Fruit fly (Drosophila melanogaster) whole organism, embryonic: ENCODE results near the gene Rbfox1.

Experiments used
- Antp ChIP-seq: fragments of 200-800 bp; sonication (Bioruptor generic); optimal IDR thresholded peaks from 3 replicates; lab custom pipeline; 2016; ENCODE audit warnings: missing biosample characterization, missing genetic modification characterization
- B-H2 ChIP-seq: fragments of 200-800 bp; sonication (Bioruptor generic); optimal IDR thresholded peaks from 2 replicates; lab custom pipeline; 2018; ENCODE audit warnings: missing biosample characterization, mild to moderate bottlenecking, missing genetic modification characterization
- CG12219 ChIP-seq: fragments of 200-800 bp; sonication (Bioruptor generic); optimal IDR thresholded peaks from 3 replicates; lab custom pipeline; 2018; ENCODE audit warnings: missing biosample characterization, mild to moderate bottlenecking, missing genetic modification characterization
- CG1233 ChIP-seq: fragments of 200-800 bp; sonication (Bioruptor generic); optimal IDR thresholded peaks from 4 replicates; lab custom pipeline; 2018; ENCODE audit warnings: missing biosample characterization, mild to moderate bottlenecking, missing genetic modification characterization
- CG14710 ChIP-seq: fragments of 200-800 bp; sonication (Bioruptor generic); optimal IDR thresholded peaks from 3 replicates; lab custom pipeline; 2019; ENCODE audit warnings: missing biosample characterization, mild to moderate bottlenecking, missing genetic modification characterization, moderate library complexity
- CG17912 ChIP-seq: fragments of 200-800 bp; sonication (Bioruptor generic); optimal IDR thresholded peaks from 2 replicates; lab custom pipeline; 2018; ENCODE audit warnings: missing biosample characterization, mild to moderate bottlenecking, missing genetic modification characterization
- CG2202 ChIP-seq: fragments of 200-800 bp; sonication (Bioruptor generic); optimal IDR thresholded peaks from 2 replicates; lab custom pipeline; 2018; ENCODE audit warnings: missing biosample characterization, mild to moderate bottlenecking, missing genetic modification characterization
- CG30403 ChIP-seq: fragments of 200-800 bp; sonication (Bioruptor generic); optimal IDR thresholded peaks from 3 replicates; lab custom pipeline; 2016; ENCODE audit warnings: missing biosample characterization, missing genetic modification characterization
- CG3407 ChIP-seq: fragments of 200-800 bp; sonication (Bioruptor generic); optimal IDR thresholded peaks from 2 replicates; lab custom pipeline; 2018; ENCODE audit warnings: missing biosample characterization, mild to moderate bottlenecking, missing genetic modification characterization
- CG34376 ChIP-seq: fragments of 200-800 bp; sonication (Bioruptor generic); optimal IDR thresholded peaks from 2 replicates; lab custom pipeline; 2018; ENCODE audit warnings: missing biosample characterization, mild to moderate bottlenecking, missing genetic modification characterization
- CG3847 ChIP-seq: fragments of 200-800 bp; sonication (Bioruptor generic); IDR thresholded peaks from 2 replicates; pipeline ENCODE4 v1.3.6; 2022; ENCODE audit warnings: missing biosample characterization, missing genetic modification characterization
- CG6654 ChIP-seq: fragments of 200-800 bp; sonication (Bioruptor generic); optimal IDR thresholded peaks from 2 replicates; lab custom pipeline; 2017; ENCODE audit warnings: missing biosample characterization, mild to moderate bottlenecking, missing genetic modification characterization
- CG9437 ChIP-seq: fragments of 200-800 bp; sonication (Bioruptor generic); optimal IDR thresholded peaks from 2 replicates; lab custom pipeline; 2018; ENCODE audit warnings: missing biosample characterization, mild to moderate bottlenecking, missing genetic modification characterization
- D19A ChIP-seq: fragments of 200-800 bp; optimal IDR thresholded peaks from 3 replicates; lab custom pipeline; 2019; ENCODE audit warnings: missing biosample characterization, mild to moderate bottlenecking, missing genetic modification characterization, moderate library complexity
- Dad ChIP-seq: fragments of 200-800 bp; sonication (Bioruptor generic); optimal IDR thresholded peaks from 3 replicates; lab custom pipeline; 2016; ENCODE audit warnings: missing biosample characterization, missing genetic modification characterization
- Dbx ChIP-seq: fragments of 200-800 bp; sonication (Bioruptor generic); IDR thresholded peaks from 3 replicates; pipeline ENCODE4 v1.3.6; 2022; ENCODE audit warnings: missing biosample characterization, missing genetic modification characterization
- Dek ChIP-seq: fragments of 200-800 bp; sonication (Bioruptor generic); optimal IDR thresholded peaks from 3 replicates; lab custom pipeline; 2019; ENCODE audit warnings: missing biosample characterization, mild to moderate bottlenecking, missing genetic modification characterization, moderate library complexity
- Doc2 ChIP-seq: fragments of 200-800 bp; sonication (Bioruptor generic); IDR thresholded peaks from 2 replicates; pipeline ENCODE4 v1.3.6; 2022; ENCODE audit warnings: missing biosample characterization, missing genetic modification characterization
- Dref ChIP-seq: fragments of 200-800 bp; sonication (Bioruptor generic); IDR thresholded peaks from 2 replicates; pipeline ENCODE4 v1.3.6; 2022; ENCODE audit warnings: missing biosample characterization, missing genetic modification characterization
- ERR ChIP-seq: fragments of 200-800 bp; sonication (Bioruptor generic); optimal IDR thresholded peaks from 2 replicates; lab custom pipeline; 2016; ENCODE audit warnings: missing biosample characterization, missing genetic modification characterization
- Elba2 ChIP-seq: fragments of 200-800 bp; sonication (Bioruptor generic); optimal IDR thresholded peaks from 3 replicates; lab custom pipeline; 2016; ENCODE audit warnings: missing biosample characterization, missing genetic modification characterization
- H2.0 ChIP-seq: fragments of 200-800 bp; sonication (Bioruptor generic); IDR thresholded peaks from 2 replicates; pipeline ENCODE4 v1.3.6; 2022; ENCODE audit warnings: missing biosample characterization, missing genetic modification characterization
- HLH4C ChIP-seq: fragments of 200-800 bp; sonication (Bioruptor generic); IDR thresholded peaks from 3 replicates; pipeline ENCODE4 v1.3.6; 2022; ENCODE audit warnings: missing biosample characterization, missing genetic modification characterization; ENCODE audit not compliant: partially characterized antibody
- Hsf ChIP-seq: fragments of 200-800 bp; sonication (Bioruptor generic); optimal IDR thresholded peaks from 3 replicates; lab custom pipeline; 2016; ENCODE audit warnings: missing biosample characterization, missing genetic modification characterization
- Kr ChIP-seq: fragments of 200-800 bp; sonication (Bioruptor generic); optimal IDR thresholded peaks from 2 replicates; lab custom pipeline; 2017; ENCODE audit warnings: missing biosample characterization, mild to moderate bottlenecking, missing genetic modification characterization
- NC2α ChIP-seq: fragments of 200-800 bp; sonication (Bioruptor generic); optimal IDR thresholded peaks from 2 replicates; lab custom pipeline; 2016; ENCODE audit warnings: missing biosample characterization, missing genetic modification characterization
- TFAM ChIP-seq: fragments of 200-800 bp; sonication (Bioruptor generic); optimal IDR thresholded peaks from 2 replicates; lab custom pipeline; 2017; ENCODE audit warnings: missing biosample characterization, missing genetic modification characterization, inconsistent platforms
- ab ChIP-seq: fragments of 200-800 bp; sonication (Bioruptor generic); optimal IDR thresholded peaks from 2 replicates; lab custom pipeline; 2016; ENCODE audit warnings: missing biosample characterization, missing genetic modification characterization
- ara ChIP-seq: fragments of 200-800 bp; sonication (Bioruptor generic); IDR thresholded peaks from 2 replicates; pipeline ENCODE4 v1.3.6; 2022; ENCODE audit warnings: missing biosample characterization, missing genetic modification characterization
- az2 ChIP-seq: fragments of 200-800 bp; sonication (Bioruptor generic); optimal IDR thresholded peaks from 3 replicates; lab custom pipeline; 2016; ENCODE audit warnings: missing biosample characterization, missing genetic modification characterization
- chif ChIP-seq, 2 experiments: fragments of 200-800 bp; sonication (Bioruptor generic); optimal IDR thresholded peaks; 3 replicates each; lab custom pipeline; 2016; ENCODE audit warnings: missing biosample characterization in 2 of 2, missing genetic modification characterization in 2 of 2
- cwo ChIP-seq: fragments of 200-800 bp; sonication (Bioruptor generic); optimal IDR thresholded peaks from 3 replicates; lab custom pipeline; 2017; ENCODE audit warnings: missing biosample characterization, missing genetic modification characterization, mild to moderate bottlenecking, moderate library complexity, missing genetic modification reagents
- dmrt99B ChIP-seq: fragments of 200-800 bp; sonication (Bioruptor generic); optimal IDR thresholded peaks from 2 replicates; lab custom pipeline; 2018; ENCODE audit warnings: missing biosample characterization, mild to moderate bottlenecking, missing genetic modification characterization, moderate library complexity
- gcm2 ChIP-seq: fragments of 200-800 bp; sonication (Bioruptor generic); optimal IDR thresholded peaks from 2 replicates; lab custom pipeline; 2016; ENCODE audit warnings: missing biosample characterization, missing genetic modification characterization
- ham ChIP-seq: fragments of 200-800 bp; sonication (Bioruptor generic); IDR thresholded peaks from 2 replicates; pipeline ENCODE4 v1.3.6; 2022; ENCODE audit warnings: missing biosample characterization, missing genetic modification characterization
- hbn ChIP-seq: fragments of 200-800 bp; sonication (Bioruptor generic); IDR thresholded peaks from 2 replicates; pipeline ENCODE4 v1.3.6; 2022; ENCODE audit warnings: missing biosample characterization, missing genetic modification characterization; ENCODE audit not compliant: partially characterized antibody
- insv ChIP-seq, 2 experiments: fragments of 200-800 bp; sonication (Bioruptor generic); optimal IDR thresholded peaks; 3 replicates each; lab custom pipeline; 2016 to 2018; ENCODE audit warnings: missing biosample characterization in 2 of 2, missing genetic modification characterization in 2 of 2
- jumu ChIP-seq: fragments of 200-800 bp; sonication (Bioruptor generic); optimal IDR thresholded peaks from 3 replicates; lab custom pipeline; 2016; ENCODE audit warnings: missing biosample characterization, missing genetic modification characterization
- klu ChIP-seq: fragments of 200-800 bp; sonication (Bioruptor generic); IDR thresholded peaks from 2 replicates; pipeline ENCODE4 v1.3.6; 2022; ENCODE audit warnings: missing biosample characterization, missing genetic modification characterization
- oc ChIP-seq: fragments of 200-800 bp; sonication (Bioruptor generic); optimal IDR thresholded peaks from 2 replicates; lab custom pipeline; 2018; ENCODE audit warnings: missing biosample characterization, mild to moderate bottlenecking, missing genetic modification characterization, moderate library complexity
- pan ChIP-seq, 4 experiments: fragments of >200 bp in 3 of 4; fragments of 200-800 bp in 1 of 4; sonication (Bioruptor generic) in 1 of 4; optimal IDR thresholded peaks in 3 of 4; IDR thresholded peaks in 1 of 4; 2 replicates each; pipeline versions ENCODE4 v1.3.6 to Lab custom; 2017 to 2022; ENCODE audit warnings: missing biosample characterization in 2 of 4, missing genetic modification characterization in 2 of 4, mixed read lengths in 1 of 4
- psq ChIP-seq: fragments of 200-800 bp; sonication (Bioruptor generic); optimal IDR thresholded peaks from 2 replicates; lab custom pipeline; 2017; ENCODE audit warnings: missing biosample characterization, missing genetic modification characterization
- rib ChIP-seq: fragments of 200-800 bp; sonication (Bioruptor generic); IDR thresholded peaks from 2 replicates; pipeline ENCODE4 v1.3.6; 2022; ENCODE audit warnings: missing biosample characterization, missing genetic modification characterization
- sisA ChIP-seq: fragments of 200-800 bp; sonication (Bioruptor generic); IDR thresholded peaks from 2 replicates; pipeline ENCODE4 v1.3.6; 2022; ENCODE audit warnings: missing biosample characterization, missing genetic modification characterization
- slp2 ChIP-seq: fragments of 200-800 bp; sonication (Bioruptor generic); optimal IDR thresholded peaks from 2 replicates; lab custom pipeline; 2016; ENCODE audit warnings: missing biosample characterization, missing genetic modification characterization
- tap ChIP-seq: fragments of 200-800 bp; optimal IDR thresholded peaks from 3 replicates; lab custom pipeline; 2019; ENCODE audit warnings: missing biosample characterization, mild to moderate bottlenecking, missing genetic modification characterization, moderate library complexity
- tgo ChIP-seq: fragments of 200-800 bp; sonication (Bioruptor generic); IDR thresholded peaks from 3 replicates; pipeline ENCODE4 v1.3.6; 2022; ENCODE audit warnings: missing biosample characterization, missing genetic modification characterization
- toy ChIP-seq: fragments of 200-800 bp; sonication (Bioruptor generic); IDR thresholded peaks from 2 replicates; pipeline ENCODE4 v1.3.6; 2022; ENCODE audit warnings: missing biosample characterization, missing genetic modification characterization
- tup ChIP-seq: fragments of 200-800 bp; sonication (Bioruptor generic); optimal IDR thresholded peaks from 2 replicates; lab custom pipeline; 2016; ENCODE audit warnings: missing biosample characterization, mild to moderate bottlenecking, missing genetic modification characterization, moderate library complexity
- vnd ChIP-seq: fragments of 200-800 bp; sonication (Bioruptor generic); IDR thresholded peaks from 3 replicates; pipeline ENCODE4 v1.3.6; 2022; ENCODE audit warnings: missing biosample characterization, missing genetic modification characterization; ENCODE audit not compliant: partially characterized antibody
- vvl ChIP-seq: fragments of 200-800 bp; sonication (Bioruptor generic); IDR thresholded peaks from 2 replicates; pipeline ENCODE4 v1.3.6; 2022; ENCODE audit warnings: missing biosample characterization, missing genetic modification characterization
- wdn ChIP-seq: fragments of 200-800 bp; sonication (Bioruptor generic); IDR thresholded peaks from 2 replicates; pipeline ENCODE4 v1.3.6; 2022; ENCODE audit warnings: missing biosample characterization, missing genetic modification characterization

Rbfox1 gene

DNA sequence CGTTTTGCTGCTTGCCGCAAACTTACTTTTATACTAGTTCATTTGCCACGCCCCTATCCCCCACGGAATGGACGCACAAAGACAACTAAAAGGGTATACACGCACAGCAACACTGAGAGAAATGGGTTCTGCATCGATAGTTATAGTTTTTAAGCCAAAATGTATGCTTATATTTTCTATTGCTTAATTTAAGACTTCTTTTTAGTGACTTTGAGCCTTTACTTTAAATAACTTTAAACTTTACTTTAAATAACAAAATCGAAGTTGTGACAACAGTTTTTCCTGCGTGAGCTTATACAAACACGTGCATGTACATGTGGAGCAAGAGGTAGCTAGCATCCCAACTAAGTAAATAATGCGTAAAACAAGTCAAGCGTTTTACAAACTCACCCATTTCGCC, 1.3 kb downstream of the Rbfox1 start (continued):
- no peak for TF ChIP-seq Kr
- TF ChIP-seq wdn, result no peak
- no peak for TF ChIP-seq H2.0
- no peak for TF ChIP-seq vvl (GFP tag; lab: Robert Waterston, UW)
- TF ChIP-seq Antp (GFP tag; lab: Kevin White, UChicago), result no peak
- 0 out of 2 replicates have a peak, but pooled peaks have one; percentile 17 for TF ChIP-seq ara (GFP tag; lab: Robert Waterston, UW)
- no peak for TF ChIP-seq Elba2 (GFP tag; lab: Kevin White, UChicago)
- no peak for TF ChIP-seq pan (optimal IDR thresholded peaks at IDR 0.05; lab: Kevin White, UChicago)
- TF ChIP-seq pan (GFP tag; optimal IDR thresholded peaks at IDR 0.05 in 1 of 2, IDR thresholded peaks at IDR 0.05 in 1 of 2), result no peak
- no peak for TF ChIP-seq TFAM (GFP tag; lab: Kevin White, UChicago)
- TF ChIP-seq insv (GFP tag; optimal IDR thresholded peaks at IDR 0.05; lab: Kevin White, UChicago), result no peak
- no peak for TF ChIP-seq gcm2 (GFP tag; lab: Kevin White, UChicago)
- TF ChIP-seq tap (tag; lab: Kevin White, UChicago), result no peak
- TF ChIP-seq dmrt99B (tag; lab: Kevin White, UChicago), result peak; percentile 41
- 0 out of 2 replicates have a peak, but pooled peaks have one; percentile 5 for TF ChIP-seq CG3847
- TF ChIP-seq CG2202 (tag; lab: Kevin White, UChicago), result no peak
- TF ChIP-seq NC2α (GFP tag; lab: Kevin White, UChicago), result no peak
- no peak for TF ChIP-seq slp2
- TF ChIP-seq CG17912, result no peak
- TF ChIP-seq CG6654 (GFP tag; lab: Kevin White, UChicago), result no peak
- TF ChIP-seq Doc2 (GFP tag; lab: Robert Waterston, UW), result no peak
- TF ChIP-seq rib, result no peak
- TF ChIP-seq vnd (GFP tag; lab: Robert Waterston, UW), result no peak
- peak; percentile 42; the same call in 1 of the 3 replicates for TF ChIP-seq tgo (GFP tag; lab: Robert Waterston, UW)
- peak; percentile 64 for TF ChIP-seq cwo (GFP tag; lab: Kevin White, UChicago)
- no peak for TF ChIP-seq az2 (GFP tag; lab: Kevin White, UChicago)
- peak; percentile 56; the same call in 1 of the 3 replicates for TF ChIP-seq Dbx (GFP tag; lab: Robert Waterston, UW)
- no peak for TF ChIP-seq CG34376 (GFP tag; lab: Kevin White, UChicago)
- TF ChIP-seq CG30403, result peak; percentile 19
- no peak for TF ChIP-seq ham (GFP tag; lab: Robert Waterston, UW)
- no peak for TF ChIP-seq psq (GFP tag; lab: Kevin White, UChicago)
- TF ChIP-seq CG9437 (GFP tag; lab: Kevin White, UChicago), result no peak
- no peak for TF ChIP-seq klu
- TF ChIP-seq B-H2, result no peak
- TF ChIP-seq chif (GFP tag; optimal IDR thresholded peaks at IDR 0.05; lab: Kevin White, UChicago), result no peak
- TF ChIP-seq toy (GFP tag; lab: Robert Waterston, UW), result no peak
- TF ChIP-seq ab (GFP tag; lab: Kevin White, UChicago), result no peak
- 0 out of 2 replicates have a peak, but pooled peaks have one; percentile 27 for TF ChIP-seq sisA (GFP tag; lab: Robert Waterston, UW)
- no peak for TF ChIP-seq jumu (GFP tag; lab: Kevin White, UChicago)
- no peak for TF ChIP-seq CG12219 (GFP tag; lab: Kevin White, UChicago)
- TF ChIP-seq oc (tag; lab: Kevin White, UChicago), result no peak
- no peak for TF ChIP-seq Dad (GFP tag; lab: Kevin White, UChicago)
- no peak for TF ChIP-seq Dek (tag; lab: Kevin White, UChicago)
- no peak for TF ChIP-seq D19A
- no peak for TF ChIP-seq Dref (GFP tag; lab: Robert Waterston, UW)
- no peak for TF ChIP-seq ERR (GFP tag; lab: Kevin White, UChicago)
- no peak for TF ChIP-seq hbn (GFP tag; lab: Robert Waterston, UW)
- no peak for TF ChIP-seq CG3407 (GFP tag; lab: Kevin White, UChicago)
- no peak for TF ChIP-seq Hsf (GFP tag; lab: Kevin White, UChicago)
- TF ChIP-seq HLH4C, result no peak
- no peak for TF ChIP-seq CG14710
- TF ChIP-seq CG1233 (GFP tag; lab: Kevin White, UChicago), result no peak
- no peak for TF ChIP-seq tup
